Worm (Caenorhabditis elegans) whole organism, L1 larva: ENCODE data around the gene npr-31.

Experiments used
- C04F5.9 ChIP-seq: sonication (generic microtip); optimal IDR thresholded peaks from 2 replicates; lab custom pipeline; 2016; ENCODE audit warnings: missing genetic modification characterization, missing compliant biosample characterization
- C16A3.4 ChIP-seq: fragments of 150-350 bp; optimal IDR thresholded peaks from 2 replicates; lab custom pipeline; 2014; ENCODE audit warnings: missing biosample characterization, missing genetic modification characterization
- F16B12.6 ChIP-seq: fragments of 150-350 bp; optimal IDR thresholded peaks from 2 replicates; lab custom pipeline; 2014; ENCODE audit warnings: missing biosample characterization, missing genetic modification characterization
- blmp-1 ChIP-seq: fragments of 150-350 bp; optimal IDR thresholded peaks from 2 replicates; lab custom pipeline; 2014; ENCODE audit warnings: missing biosample characterization, missing genetic modification characterization
- dpl-1 ChIP-seq, 3 experiments: fragments of 150-350 bp in 2 of 3; sonication (generic microtip) in 1 of 3; optimal IDR thresholded peaks; 2 replicates each; lab custom pipeline; 2014 to 2017; ENCODE audit warnings: missing biosample characterization in 3 of 3, missing genetic modification characterization in 3 of 3, missing genetic modification reagents in 3 of 3
- efl-1 ChIP-seq, 4 experiments: fragments of 150-350 bp; optimal IDR thresholded peaks in 3 of 4; peaks in 1 of 4; 1 replicate in 1 of 4; 2 replicates in 3 of 4; lab custom pipeline; 2014; ENCODE audit warnings: missing biosample characterization in 2 of 4, missing genetic modification characterization in 2 of 4, missing genetic modification reagents in 2 of 4
- egl-13 ChIP-seq: sonication (generic microtip); optimal IDR thresholded peaks from 2 replicates; lab custom pipeline; 2016; ENCODE audit warnings: missing genotype, missing genetic modification reagents, missing genetic modification characterization, missing compliant biosample characterization
- egl-27 ChIP-seq, 2 experiments: fragments of 150-350 bp in 1 of 2; sonication (generic microtip); optimal IDR thresholded peaks; 3 replicates each; lab custom pipeline; 2017 to 2018; ENCODE audit warnings: missing biosample characterization in 2 of 2, missing genetic modification characterization in 2 of 2, missing genetic modification reagents in 2 of 2
- elt-2 ChIP-seq: sonication (generic microtip); optimal IDR thresholded peaks from 2 replicates; lab custom pipeline; 2016; ENCODE audit warnings: missing genetic modification characterization, mild to moderate bottlenecking, inconsistent platforms, missing compliant biosample characterization, missing genetic modification reagents
- elt-3 ChIP-seq, 6 experiments: fragments of 150-350 bp in 1 of 6; sonication (generic microtip); optimal IDR thresholded peaks; 2 replicates each; lab custom pipeline; 2017 to 2018; ENCODE audit warnings: missing biosample characterization in 6 of 6, missing genetic modification characterization in 6 of 6, inconsistent platforms in 1 of 6
- ets-5 ChIP-seq: fragments of 200-800 bp; sonication (Bioruptor generic); IDR thresholded peaks from 2 replicates; pipeline ENCODE4 v1.3.6; 2022; ENCODE audit warnings: missing genetic modification characterization, missing compliant biosample characterization
- grh-1 ChIP-seq: fragments of 200-800 bp; sonication (Bioruptor generic); IDR thresholded peaks from 2 replicates; pipeline ENCODE4 v1.3.6; 2022; ENCODE audit warnings: missing genetic modification reagents, missing genetic modification characterization, missing compliant biosample characterization
- hpl-2 ChIP-seq: fragments of 150-350 bp; optimal IDR thresholded peaks from 2 replicates; lab custom pipeline; 2014; ENCODE audit warnings: missing biosample characterization, missing genetic modification reagents, missing genetic modification characterization
- isw-1 ChIP-seq: fragments of 200-800 bp; sonication (Bioruptor generic); IDR thresholded peaks from 2 replicates; pipeline ENCODE4 v1.3.6; 2022; ENCODE audit warnings: missing genetic modification characterization, missing compliant biosample characterization
- lin-13 ChIP-seq: fragments of 150-350 bp; optimal IDR thresholded peaks from 2 replicates; lab custom pipeline; 2014; ENCODE audit warnings: missing biosample characterization, missing genetic modification reagents, missing genetic modification characterization
- lin-15B ChIP-seq: fragments of 150-350 bp; sonication (generic microtip); optimal IDR thresholded peaks from 3 replicates; lab custom pipeline; 2014; ENCODE audit warnings: missing biosample characterization, missing genetic modification characterization
- lin-35 ChIP-seq, 2 experiments: fragments of 150-350 bp; optimal IDR thresholded peaks; 2 replicates each; lab custom pipeline; 2014; ENCODE audit warnings: missing biosample characterization in 2 of 2, missing genetic modification characterization in 2 of 2, missing genetic modification reagents in 2 of 2
- lin-39 ChIP-seq: fragments of 150-350 bp; optimal IDR thresholded peaks from 2 replicates; lab custom pipeline; 2014; ENCODE audit warnings: missing biosample characterization, missing genetic modification reagents, missing genetic modification characterization
- lsy-2 ChIP-seq, 2 experiments: fragments of 150-350 bp; optimal IDR thresholded peaks; 2 replicates each; lab custom pipeline; 2014; ENCODE audit warnings: missing biosample characterization in 2 of 2, missing genetic modification characterization in 2 of 2
- mab-9 ChIP-seq: fragments of 200-800 bp; sonication (Bioruptor generic); IDR thresholded peaks from 2 replicates; pipeline ENCODE4 v1.3.6; 2022; ENCODE audit warnings: missing genetic modification reagents, missing genetic modification characterization, missing compliant biosample characterization
- mep-1 ChIP-seq: fragments of 150-350 bp; optimal IDR thresholded peaks from 2 replicates; lab custom pipeline; 2014; ENCODE audit warnings: missing biosample characterization, missing genetic modification characterization
- nhr-12 ChIP-seq: sonication (generic microtip); optimal IDR thresholded peaks from 2 replicates; lab custom pipeline; 2017; ENCODE audit warnings: missing biosample characterization, missing genetic modification characterization
- nhr-20 ChIP-seq: sonication (generic microtip); optimal IDR thresholded peaks from 2 replicates; lab custom pipeline; 2016; ENCODE audit warnings: mild to moderate bottlenecking, missing genetic modification characterization, missing compliant biosample characterization
- nhr-84 ChIP-seq: sonication (generic microtip); optimal IDR thresholded peaks from 2 replicates; lab custom pipeline; 2017; ENCODE audit warnings: missing biosample characterization, missing genetic modification characterization
- nhr-90 ChIP-seq: sonication (generic microtip); optimal IDR thresholded peaks from 2 replicates; lab custom pipeline; 2016; ENCODE audit warnings: mild to moderate bottlenecking, missing genetic modification characterization, missing compliant biosample characterization; ENCODE audit not compliant: poor library complexity
- pqm-1 ChIP-seq: sonication (generic microtip); optimal IDR thresholded peaks from 3 replicates; lab custom pipeline; 2017; ENCODE audit warnings: missing biosample characterization, missing genetic modification characterization
- rnt-1 ChIP-seq: sonication (generic microtip); optimal IDR thresholded peaks from 2 replicates; lab custom pipeline; 2016; ENCODE audit warnings: mild to moderate bottlenecking, missing genetic modification characterization, moderate library complexity, missing compliant biosample characterization
- skn-1 ChIP-seq: fragments of 150-350 bp; optimal IDR thresholded peaks from 2 replicates; lab custom pipeline; 2014; ENCODE audit warnings: missing biosample characterization, missing genetic modification characterization
- snu-23 ChIP-seq: sonication (generic microtip); optimal IDR thresholded peaks from 2 replicates; lab custom pipeline; 2016; ENCODE audit warnings: missing genetic modification characterization, missing compliant biosample characterization
- sptf-1 ChIP-seq: fragments of 150-350 bp; optimal IDR thresholded peaks from 2 replicates; lab custom pipeline; 2014; ENCODE audit warnings: missing biosample characterization, missing genetic modification characterization
- tlp-1 ChIP-seq: fragments of 150-350 bp; optimal IDR thresholded peaks from 2 replicates; lab custom pipeline; 2014; ENCODE audit warnings: missing biosample characterization, missing genetic modification characterization
- unc-130 ChIP-seq: fragments of 150-350 bp; optimal IDR thresholded peaks from 2 replicates; lab custom pipeline; 2017; ENCODE audit warnings: missing biosample characterization, missing genetic modification characterization, inconsistent platforms
- xbp-1 ChIP-seq: sonication (generic microtip); optimal IDR thresholded peaks from 2 replicates; lab custom pipeline; 2016; ENCODE audit warnings: missing genetic modification characterization, missing compliant biosample characterization
- ztf-11 ChIP-seq, 2 experiments: sonication (generic microtip); optimal IDR thresholded peaks; 2 replicates each; lab custom pipeline; 2016 to 2017; ENCODE audit warnings: missing genetic modification characterization in 2 of 2, missing biosample characterization in 1 of 2, missing compliant biosample characterization in 1 of 2
- ztf-4 ChIP-seq: fragments of 150-350 bp; optimal IDR thresholded peaks from 2 replicates; lab custom pipeline; 2014; ENCODE audit warnings: missing biosample characterization, missing genetic modification characterization

Gene npr-31

ce11 chrII:7126457-7126856 is 17.9 kb upstream of the npr-31 start, which contains the start of gene F10E7.1:
Gene F10E7.1, plus strand, starts transcription at chrII:7126757.
- TF ChIP-seq isw-1 (GFP tag; lab: Robert Waterston, UW) = no peak
- no peak for TF ChIP-seq grh-1 (GFP tag; lab: Robert Waterston, UW)
- TF ChIP-seq lin-39 (tag; lab: Kevin White, UChicago) = no peak
- TF ChIP-seq nhr-84 = no peak
- no peak for TF ChIP-seq rnt-1 (tag; lab: Kevin White, UChicago)
- TF ChIP-seq mep-1 (tag; lab: Kevin White, UChicago) = no peak
- TF ChIP-seq mab-9 (GFP tag; lab: Robert Waterston, UW) = no peak
- no peak for TF ChIP-seq hpl-2
- TF ChIP-seq xbp-1 (tag; lab: Kevin White, UChicago) = no peak
- TF ChIP-seq snu-23 (GFP tag; lab: Kevin White, UChicago) = no peak
- no peak for TF ChIP-seq C16A3.4
- TF ChIP-seq pqm-1 = no peak
- no peak for TF ChIP-seq nhr-12
- no peak for TF ChIP-seq unc-130 (tag; lab: Kevin White, UChicago)
- no peak for TF ChIP-seq lin-15B

ce11 chrII:7131871-7132693 is 12.3 kb upstream of the npr-31 start, which contains the start of the genes T07F8.4 and gld-3:
Gene T07F8.4, minus strand, starts transcription at chrII:7132032.
Gene gld-3, plus strand, starts transcription at chrII:7132643.
- TF ChIP-seq egl-27 (tag; optimal IDR thresholded peaks at IDR 0.05; lab: Kevin White, UChicago) (no peak), efl-1 (optimal IDR thresholded peaks at IDR 0.05; lab: Kevin White, UChicago) (peak; percentile 39 to 43), efl-1 (GFP tag; optimal IDR thresholded peaks at IDR 0.05 in 1 of 2; lab: Kevin White, UChicago) (peak; percentile 50 to 55), ztf-4 (tag; lab: Kevin White, UChicago) (no peak), pqm-1 (no peak), sptf-1 (tag; lab: Kevin White, UChicago) (no peak), lin-35 (GFP tag; optimal IDR thresholded peaks at IDR 0.05; lab: Kevin White, UChicago) (peak; percentile 44 to 62), lin-15B (no peak), dpl-1 (GFP tag; optimal IDR thresholded peaks at IDR 0.05; lab: Kevin White, UChicago) (peak; percentile 8 to 63 (median 29)), skn-1 (tag; lab: Kevin White, UChicago) (no peak), ets-5 (GFP tag; lab: Robert Waterston, UW) (no peak), tlp-1 (tag; lab: Kevin White, UChicago) (no peak), C04F5.9 (tag; lab: Kevin White, UChicago) (no peak), lin-13 (GFP tag; lab: Kevin White, UChicago) (no peak), egl-13 (tag; lab: Kevin White, UChicago) (no peak), blmp-1 (peak; percentile 60), C16A3.4 (peak; percentile 47), mep-1 (tag; lab: Kevin White, UChicago) (peak; percentile 75), F16B12.6 (tag; lab: Kevin White, UChicago) (peak; percentile 81), lsy-2 (tag; optimal IDR thresholded peaks at IDR 0.05; lab: Kevin White, UChicago) (peak; percentile 84 to 97), ztf-11 (tag; optimal IDR thresholded peaks at IDR 0.05; lab: Kevin White, UChicago) (no peak)

- TF ChIP-seq elt-2 (tag; lab: Kevin White, UChicago) (peak; percentile 72), nhr-84 (no peak), C04F5.9 (tag; lab: Kevin White, UChicago) (no peak), elt-3 (tag; optimal IDR thresholded peaks at IDR 0.05; lab: Kevin White, UChicago) (peak in 1 of 6 experiments; percentile 1), nhr-20 (tag; lab: Kevin White, UChicago) (peak; percentile 24), nhr-90 (peak; percentile 30), lin-35 (GFP tag; optimal IDR thresholded peaks at IDR 0.05; lab: Kevin White, UChicago) (peak in 1 of 2 experiments; percentile 30)
Observed at ce11 chrII:7139064-7139463, 5.3 kb upstream of the npr-31 start.
